Worm (Caenorhabditis elegans) whole organism, dauer: ENCODE results near the gene srg-21.

Experiments
- unc-62 ChIP-seq: sonication (generic microtip); optimal IDR thresholded peaks from 2 replicates; lab custom pipeline; 2017; ENCODE audit warnings: missing biosample characterization, missing genetic modification reagents, missing genetic modification characterization

srg-21 gene

DNA sequence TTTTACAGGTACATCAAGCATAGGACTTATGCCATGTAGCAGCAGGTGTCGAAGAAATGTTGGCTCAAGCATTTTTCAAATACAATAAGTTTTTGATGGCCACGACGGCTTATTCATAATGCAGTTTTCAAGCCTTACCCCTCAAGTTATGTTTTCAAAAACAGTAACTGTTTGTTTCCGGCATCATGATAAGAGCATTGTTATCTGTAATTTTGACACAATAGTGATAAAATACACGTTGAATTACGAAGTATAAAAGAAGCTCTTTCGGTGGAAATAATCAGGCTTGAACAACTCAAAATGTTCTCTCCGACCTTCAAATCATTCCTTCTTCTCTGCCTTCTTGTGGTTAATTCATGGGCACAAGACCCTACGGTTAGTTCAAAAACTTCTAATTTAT lies 10.8 kb upstream of the srg-21 start, which contains the start of gene clec-121:
TSS of gene clec-121 (plus strand) at position 301 of the 400 bp plus-strand sequence.
- TF ChIP-seq unc-62 (GFP tag; lab: Kevin White, UChicago): no peak

DNA sequence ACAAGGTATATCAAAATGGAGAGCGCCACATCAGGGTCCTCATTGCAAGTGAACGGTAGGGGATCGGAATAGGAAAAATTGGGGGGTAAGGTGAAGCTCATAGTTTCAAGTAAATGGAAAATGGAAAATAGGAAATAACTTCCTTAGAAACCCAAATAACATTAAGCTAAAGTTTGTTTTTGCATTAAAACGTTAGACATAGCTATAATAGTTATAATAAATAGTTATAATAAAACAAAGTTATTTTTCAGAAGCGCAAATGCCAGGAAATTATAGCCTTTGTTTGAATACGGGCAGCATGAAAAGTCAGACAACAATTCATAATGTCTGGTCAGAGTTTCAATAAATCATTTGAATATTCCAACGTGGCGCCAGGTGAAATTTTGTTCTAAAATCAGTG lies 9.4 kb upstream of the srg-21 start, which contains the start of gene srg-24:
TSS of gene srg-24 (minus strand) at position 101 of the 400 bp plus-strand sequence.
- no peak for TF ChIP-seq unc-62 (GFP tag; lab: Kevin White, UChicago)

DNA sequence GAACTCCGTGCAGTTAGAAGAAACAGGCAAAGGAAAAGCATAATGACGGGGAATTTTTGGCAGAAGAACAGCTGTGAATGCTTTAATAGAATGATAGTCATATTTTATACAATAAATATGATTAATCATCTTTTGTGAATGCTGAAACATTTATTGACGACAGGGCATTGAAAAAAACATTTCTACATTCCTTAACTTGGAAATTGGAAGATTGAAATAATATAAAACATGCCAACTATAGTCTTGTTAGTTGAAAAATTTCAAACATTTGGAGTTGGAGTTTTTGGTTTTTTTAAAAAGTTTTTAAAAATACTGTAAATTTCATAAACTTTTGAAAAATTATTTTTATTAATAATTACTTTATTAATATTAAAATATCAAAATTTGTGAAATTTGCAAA lies 5.7 kb upstream of the srg-21 start, which contains the start of gene Y25C1A.14:
TSS of gene Y25C1A.14 (minus strand) at position 101 of the 400 bp plus-strand sequence.
- TF ChIP-seq unc-62 (GFP tag; lab: Kevin White, UChicago): no peak

DNA sequence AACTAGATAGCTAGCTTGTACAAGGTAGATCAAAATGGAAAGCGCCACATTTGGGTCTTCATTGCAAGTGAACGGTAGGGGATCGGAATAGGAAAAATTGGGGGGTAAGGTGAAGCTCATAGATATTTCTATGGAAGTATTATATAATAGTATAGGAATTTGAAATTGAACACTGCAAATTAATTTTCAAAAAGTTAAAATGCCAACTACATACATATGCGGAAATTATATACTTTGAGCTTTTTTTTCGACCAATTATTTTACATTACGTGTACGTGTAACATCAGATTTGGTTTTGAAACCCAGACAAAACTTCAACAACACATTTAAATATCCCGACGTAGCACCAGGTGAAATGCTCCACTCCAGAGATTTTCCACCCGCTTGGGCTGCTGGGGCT lies 4.9 kb upstream of the srg-21 start, which contains the start of gene srg-23:
TSS of gene srg-23 (minus strand) at position 101 of the 400 bp plus-strand sequence.
- TF ChIP-seq unc-62 (GFP tag; lab: Kevin White, UChicago): no peak

DNA sequence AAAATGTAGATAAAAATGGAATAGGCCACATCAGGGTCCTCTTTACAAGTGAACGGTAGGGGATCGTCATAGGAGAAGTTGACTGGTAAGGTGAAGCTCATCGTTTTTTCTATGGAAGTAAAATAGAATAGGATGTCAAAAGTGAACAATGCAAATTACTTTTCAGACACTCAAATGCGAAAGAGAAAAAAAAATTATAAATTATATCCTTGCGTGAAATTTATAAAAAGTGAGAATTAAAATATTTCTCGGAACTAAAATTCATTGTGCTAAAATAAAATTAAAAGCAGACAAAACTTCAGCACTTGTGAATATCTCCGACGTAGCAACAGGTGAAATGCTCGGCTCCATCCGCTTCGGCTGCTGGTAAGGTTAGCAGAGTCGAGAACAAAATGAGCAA lies 2.2 kb upstream of the srg-21 start, which contains the start of gene srg-22:
TSS of gene srg-22 (minus strand) at position 101 of the 400 bp plus-strand sequence.
- no peak for TF ChIP-seq unc-62 (GFP tag; lab: Kevin White, UChicago)

DNA sequence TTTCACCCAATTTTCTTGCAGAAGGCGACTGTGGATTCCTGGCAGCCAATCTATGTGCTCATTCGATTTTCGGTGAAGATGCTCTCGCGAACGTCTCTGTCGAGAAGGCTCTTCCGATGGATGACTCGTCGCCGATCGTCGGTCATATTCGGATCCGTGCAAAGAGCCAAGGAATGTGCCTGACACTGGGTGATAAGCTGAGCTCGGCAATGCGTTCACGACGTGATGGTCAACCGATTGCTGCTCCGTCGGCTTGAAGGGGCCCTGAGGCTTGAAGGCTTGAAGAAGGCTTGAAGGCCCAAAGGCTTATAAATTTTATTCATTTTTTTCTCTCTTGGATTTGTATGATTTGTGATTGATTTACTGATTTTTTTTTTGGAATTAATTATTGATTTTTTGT lies 4.0 kb downstream of the srg-21 start:
- TF ChIP-seq unc-62 (GFP tag; lab: Kevin White, UChicago): no peak

DNA sequence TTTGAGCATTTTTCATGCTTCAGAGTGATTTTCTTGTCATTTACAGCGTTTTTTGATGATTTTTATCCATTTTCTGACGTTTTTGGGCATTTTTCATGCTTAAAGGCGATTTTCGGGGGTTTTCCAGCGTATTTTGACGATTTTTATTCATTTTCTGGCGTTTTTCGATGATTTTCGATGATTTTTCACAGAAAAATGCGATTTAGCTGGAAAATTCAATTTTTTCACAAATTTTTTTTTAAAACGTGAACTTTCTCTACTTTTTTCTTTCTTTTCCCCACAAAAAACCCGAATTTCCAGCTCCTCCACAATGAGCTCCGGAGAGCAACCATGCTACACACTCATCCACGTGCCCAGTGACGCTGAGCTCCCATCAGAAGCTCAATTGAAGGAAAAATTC lies 12.7 kb downstream of the srg-21 start, which contains the start of gene copb-1:
TSS of gene copb-1 (plus strand) at position 301 of the 400 bp plus-strand sequence.
- no peak for TF ChIP-seq unc-62 (GFP tag; lab: Kevin White, UChicago)

DNA sequence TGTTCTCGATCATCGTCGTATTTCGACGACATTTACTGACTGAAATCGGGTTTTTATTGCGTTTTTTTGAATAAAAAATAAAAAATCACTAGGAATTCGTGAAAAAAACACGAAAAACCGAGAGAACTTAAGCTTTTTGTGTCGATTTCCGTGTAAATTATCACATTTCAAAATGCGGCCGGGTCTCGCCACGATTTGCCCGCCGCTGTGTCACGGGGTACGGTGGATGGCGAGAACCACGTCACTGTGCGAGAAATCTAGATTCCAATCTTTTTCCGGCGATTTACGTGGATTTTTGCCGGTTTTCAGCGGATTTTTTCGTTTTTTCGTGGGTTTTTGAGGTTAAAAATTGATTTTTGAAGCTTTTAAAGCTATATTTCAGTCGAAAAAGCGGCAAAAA lies 14.3 kb downstream of the srg-21 start, which contains the start of gene Y25C1A.8:
TSS of gene Y25C1A.8 (minus strand) at position 45 of the 400 bp plus-strand sequence.
- no peak for TF ChIP-seq unc-62 (GFP tag; lab: Kevin White, UChicago)

DNA sequence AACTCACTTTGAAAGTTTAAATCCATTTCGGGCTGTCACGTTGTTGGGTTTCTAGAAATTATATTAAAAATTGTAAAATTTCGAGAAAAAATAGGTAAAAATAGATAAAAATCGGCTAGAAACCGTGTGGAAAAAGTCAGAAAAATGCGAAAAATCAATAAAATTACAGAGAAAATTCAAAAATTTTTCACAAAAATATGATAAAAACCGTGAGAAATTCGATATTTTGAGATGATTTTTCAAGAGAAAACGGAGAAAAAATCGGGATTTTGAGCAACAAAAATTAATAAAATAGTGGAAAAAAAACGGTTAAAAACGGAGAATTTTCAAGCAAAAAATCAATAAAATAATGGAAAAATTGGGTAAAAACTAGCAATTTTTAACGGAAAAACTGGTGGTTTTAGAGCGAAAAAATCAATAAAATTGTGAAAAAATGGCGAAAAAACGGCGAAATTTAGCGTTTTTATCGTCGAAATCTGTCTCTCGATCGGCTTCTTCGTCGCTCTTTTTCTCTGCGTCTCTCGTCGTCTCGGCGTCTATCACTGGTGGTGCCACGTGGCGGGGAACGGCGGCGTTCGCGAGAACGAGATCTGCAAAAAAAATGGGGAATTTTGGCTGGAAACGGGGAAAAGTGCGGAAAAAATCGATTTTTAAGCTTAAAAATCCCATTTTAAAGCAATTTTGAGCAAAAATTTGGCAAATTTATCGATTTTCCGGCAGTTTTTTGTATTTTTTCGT lies 20.0 kb downstream of the srg-21 start, which contains the start of gene Y25C1A.7:
TSS of gene Y25C1A.7 (minus strand) at position 51 of the 738 bp plus-strand sequence.
- no peak for TF ChIP-seq unc-62 (GFP tag; lab: Kevin White, UChicago)

DNA sequence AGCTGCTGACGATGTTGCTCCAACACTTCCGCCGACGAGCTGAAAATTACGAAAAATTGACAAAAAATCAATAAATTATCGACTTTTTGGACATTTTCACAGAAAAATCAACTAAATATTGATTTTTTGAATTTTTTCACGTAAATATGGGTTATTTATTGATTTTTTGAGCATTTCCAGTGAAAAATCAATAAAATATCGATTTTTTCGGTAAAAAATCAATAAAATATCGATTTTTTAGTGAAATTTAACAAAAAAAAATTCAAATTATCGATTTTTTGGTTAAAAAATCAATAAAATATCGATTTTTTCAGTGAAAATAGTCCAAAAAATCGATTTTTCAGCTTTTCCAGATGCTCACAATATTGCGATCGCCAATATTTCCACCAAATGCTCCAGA lies 21.0 kb downstream of the srg-21 start:
- TF ChIP-seq unc-62 (GFP tag; lab: Kevin White, UChicago): no peak

DNA sequence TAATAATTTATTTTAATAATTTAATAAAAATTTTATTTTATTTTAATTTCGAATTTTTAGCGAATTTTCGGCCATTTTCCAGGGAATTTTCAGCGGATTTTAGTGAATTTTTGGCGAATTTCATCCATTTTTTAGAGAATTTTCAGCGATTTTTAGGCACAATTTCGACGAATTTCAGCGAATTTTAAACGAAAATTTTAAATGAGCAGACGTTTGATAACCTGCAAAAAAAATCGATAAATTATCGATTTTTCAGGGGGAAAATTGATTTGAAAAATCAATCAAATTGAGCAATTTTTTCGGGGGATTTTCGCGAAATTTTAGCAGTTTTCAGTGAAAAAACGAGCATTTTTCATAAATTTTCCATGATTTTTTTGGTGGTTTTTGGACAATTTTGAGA lies 22.5 kb downstream of the srg-21 start:
- TF ChIP-seq unc-62 (GFP tag; lab: Kevin White, UChicago): no peak

DNA sequence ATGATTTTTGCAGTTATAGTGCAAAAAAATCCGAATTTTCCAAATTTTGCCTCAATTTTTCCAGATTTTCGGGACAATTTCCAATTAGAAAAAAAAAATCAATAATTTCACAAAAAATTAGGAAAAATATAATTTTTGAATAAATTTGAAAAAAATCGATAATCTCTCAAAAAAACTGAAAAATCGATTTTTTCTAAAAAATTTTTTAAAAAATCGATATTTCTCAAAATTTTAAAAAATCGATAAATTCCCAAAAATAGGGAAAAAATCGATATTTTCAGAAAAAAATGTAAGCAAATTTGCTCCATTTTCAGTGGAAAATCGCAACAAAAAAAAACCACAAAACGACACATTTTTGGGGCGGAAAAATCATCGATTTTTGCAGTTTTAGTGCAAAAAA lies 23.3 kb downstream of the srg-21 start:
- no peak for TF ChIP-seq unc-62 (GFP tag; lab: Kevin White, UChicago)

DNA sequence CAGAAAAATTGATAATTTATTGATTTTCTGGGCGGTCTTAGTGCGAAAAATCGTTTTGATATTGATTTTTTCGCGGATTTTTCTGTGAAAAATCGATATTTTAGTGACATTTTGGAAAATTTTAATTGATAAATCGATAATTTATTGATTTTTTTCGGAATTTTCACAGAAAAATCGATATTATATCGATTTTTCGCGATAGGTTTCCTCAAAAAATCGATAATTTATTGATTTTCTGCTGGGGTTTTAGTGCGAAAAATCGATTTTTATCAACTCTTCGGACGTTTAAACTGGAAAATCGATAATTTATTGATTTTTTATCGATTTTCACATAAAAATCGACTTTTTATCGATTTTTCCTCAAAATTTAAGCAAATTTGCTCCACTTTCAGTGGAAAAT lies 23.7 kb downstream of the srg-21 start:
- no peak for TF ChIP-seq unc-62 (GFP tag; lab: Kevin White, UChicago)

DNA sequence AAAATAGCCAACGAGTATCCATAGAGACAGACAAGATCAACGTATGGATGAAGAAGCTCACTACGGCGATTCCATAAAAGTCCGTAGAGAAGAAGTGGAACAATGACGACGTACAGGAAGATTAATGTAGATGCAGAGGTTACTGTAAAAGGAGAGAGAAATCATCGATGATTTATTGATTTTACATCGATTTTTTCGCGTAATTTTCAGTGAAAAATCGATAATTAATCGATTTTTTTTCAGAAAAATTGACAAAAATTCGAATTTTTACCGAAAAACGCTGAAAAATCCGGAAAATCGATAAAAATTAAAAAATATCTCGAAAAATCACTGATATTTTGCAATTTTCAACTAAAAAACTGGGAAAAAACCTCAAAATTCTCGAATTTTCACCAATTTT lies 24.8 kb downstream of the srg-21 start:
- TF ChIP-seq unc-62 (GFP tag; lab: Kevin White, UChicago): no peak

DNA sequence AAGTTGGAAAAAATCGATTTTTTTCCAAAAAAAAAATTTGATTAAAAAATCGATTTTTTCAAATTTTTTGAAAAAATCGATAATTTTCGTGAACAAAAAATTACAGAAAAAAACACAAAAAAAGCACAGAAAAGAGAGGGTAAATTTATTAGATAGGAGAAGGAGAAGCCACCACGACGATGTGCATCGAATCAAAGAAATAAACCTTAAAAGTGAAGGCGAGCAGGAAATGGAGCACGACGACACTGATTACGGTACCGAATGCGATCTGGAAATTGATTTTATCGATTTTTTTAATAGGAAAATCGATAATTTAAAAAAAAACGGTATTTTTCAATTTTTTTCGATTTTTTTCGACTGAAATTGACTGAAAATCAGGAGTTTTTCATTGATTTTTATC lies 26.1 kb downstream of the srg-21 start:
- no peak for TF ChIP-seq unc-62 (GFP tag; lab: Kevin White, UChicago)

DNA sequence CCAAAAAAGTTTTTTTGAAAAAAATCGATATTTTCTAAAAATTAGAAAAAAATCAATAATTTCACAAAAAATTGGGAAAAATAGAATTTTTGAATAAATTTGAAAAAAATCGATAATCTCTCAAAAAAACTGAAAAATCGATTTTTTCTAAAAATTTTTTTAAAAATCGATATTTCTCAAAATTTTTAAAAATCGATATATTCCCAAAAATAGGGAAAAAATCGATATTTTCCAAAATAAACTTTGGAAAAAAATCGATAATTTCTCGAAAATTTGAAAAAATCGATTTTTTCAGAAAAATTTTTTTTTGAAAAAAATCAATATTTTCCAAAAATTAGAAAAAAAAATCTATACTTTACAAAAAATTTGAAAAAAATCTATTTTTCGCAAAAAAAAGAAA lies 26.5 kb downstream of the srg-21 start:
- TF ChIP-seq unc-62 (GFP tag; lab: Kevin White, UChicago): no peak

DNA sequence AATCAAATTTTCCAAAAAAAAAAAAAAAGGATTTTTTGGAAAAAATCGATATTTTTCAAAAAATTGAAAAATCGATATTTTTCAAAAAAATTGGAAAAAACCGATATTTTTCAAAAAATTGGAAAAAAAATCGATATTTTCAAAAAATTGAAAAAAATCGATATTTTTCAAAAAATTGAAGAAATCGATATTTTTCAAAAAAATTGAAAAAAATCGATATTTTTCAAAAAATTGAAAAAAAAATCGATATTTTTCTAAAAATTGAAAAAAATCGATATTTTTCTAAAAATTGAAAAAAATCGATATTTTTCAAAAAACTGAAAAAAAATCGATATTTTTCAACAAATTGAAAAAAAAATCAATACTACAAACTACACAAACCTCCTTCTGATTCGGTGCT lies 27.2 kb downstream of the srg-21 start:
- no peak for TF ChIP-seq unc-62 (GFP tag; lab: Kevin White, UChicago)
